Worm (Caenorhabditis elegans) whole organism, late embryonic: Measurements from ENCODE around the gene kmo-2.

ENCODE experiments used
- F13H6.1 ChIP-seq: sonication (generic microtip); optimal IDR thresholded peaks from 2 replicates; lab custom pipeline; 2016; ENCODE audit warnings: missing genetic modification characterization, missing compliant biosample characterization
- dve-1 ChIP-seq: sonication (generic microtip); optimal IDR thresholded peaks from 2 replicates; lab custom pipeline; 2017; ENCODE audit warnings: antibody characterized with exemption, mild to moderate bottlenecking, missing genetic modification characterization, missing compliant biosample characterization
- fkh-10 ChIP-seq: fragments of 150-350 bp; optimal IDR thresholded peaks from 2 replicates; lab custom pipeline; 2014; ENCODE audit warnings: missing biosample characterization, missing genetic modification reagents, missing genetic modification characterization
- pha-2 ChIP-seq: sonication (generic microtip); optimal IDR thresholded peaks from 2 replicates; lab custom pipeline; 2017; ENCODE audit warnings: mild to moderate bottlenecking, missing genetic modification characterization, missing compliant biosample characterization

DNA sequence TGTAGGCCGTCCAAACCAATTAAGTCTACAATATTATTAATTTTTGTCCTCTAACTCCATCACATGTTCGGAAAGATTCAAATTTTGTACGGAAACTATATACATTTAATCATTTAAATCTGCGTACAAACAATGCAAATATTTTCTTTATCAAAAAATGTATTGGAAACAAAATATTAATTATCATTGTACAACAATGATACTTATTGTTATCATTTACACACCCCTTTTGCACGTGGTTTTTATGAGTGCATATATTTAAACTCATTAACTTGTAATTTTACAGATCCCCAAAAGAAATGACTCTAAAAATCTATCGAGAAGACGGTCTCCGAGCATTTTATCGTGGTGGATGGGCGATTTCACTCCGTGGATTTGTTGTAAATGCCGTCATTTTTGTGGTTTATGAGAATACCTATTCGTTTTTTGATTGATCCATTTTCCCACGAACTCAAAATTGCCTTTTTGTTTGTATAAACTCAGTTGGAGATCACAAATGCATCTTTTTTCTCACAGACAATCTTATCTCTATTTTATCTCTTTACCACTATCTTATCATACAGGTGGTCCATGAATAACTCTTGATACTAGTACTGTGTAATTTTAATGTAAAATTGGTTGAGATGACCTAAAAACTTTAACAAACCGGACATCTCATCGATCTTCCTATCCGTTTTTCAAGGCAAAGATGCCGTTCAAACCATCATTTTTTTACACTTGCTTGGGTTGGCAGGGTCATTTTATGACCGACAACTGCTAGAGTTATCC is 17.7 kb upstream of the kmo-2 start:
- no peak for TF ChIP-seq F13H6.1 (tag; lab: Kevin White, UChicago)
- TF ChIP-seq fkh-10 (GFP tag; lab: Kevin White, UChicago), result no peak
- no peak for TF ChIP-seq pha-2
- no peak for TF ChIP-seq dve-1 (tag; lab: Kevin White, UChicago)
